Fruit fly (Drosophila melanogaster): ENCODE measurements around the gene EndoGI.
A peak's percentile ranks its signal among the peaks of the same experiment; 100 is the strongest.

The EndoGI gene

dm6 chr2L:16284306-16285299, 27.1 kb downstream of the EndoGI start (continued):
- TF ChIP-seq CG15336 (GFP tag; IDR thresholded peaks at IDR 0.05), result no peak
- TF ChIP-seq achi (GFP tag; optimal IDR thresholded peaks at IDR 0.05), result peak; percentile 66
- no peak for TF ChIP-seq CG6163 (GFP tag; IDR thresholded peaks at IDR 0.05)
- TF ChIP-seq CG11902 (GFP tag; optimal IDR thresholded peaks at IDR 0.05), result peak; percentile 3
- TF ChIP-seq CG10631 (GFP tag; optimal IDR thresholded peaks at IDR 0.05), result peak; percentile 56
- TF ChIP-seq Met (GFP tag; optimal IDR thresholded peaks at IDR 0.05), result peak; percentile 67
- peak; percentile 64 for TF ChIP-seq CG32006 (GFP tag; optimal IDR thresholded peaks at IDR 0.05)
- TF ChIP-seq CG3919 (GFP tag; optimal IDR thresholded peaks at IDR 0.05), result peak; percentile 69
- peak in 1 of 2 experiments; percentile 69 for TF ChIP-seq ss (GFP tag; optimal IDR thresholded peaks at IDR 0.05)
- peak; percentile 90 for TF ChIP-seq Eip78C (GFP tag)
- TF ChIP-seq esn (GFP tag; optimal IDR thresholded peaks at IDR 0.05), result peak; percentile 74

DNA sequence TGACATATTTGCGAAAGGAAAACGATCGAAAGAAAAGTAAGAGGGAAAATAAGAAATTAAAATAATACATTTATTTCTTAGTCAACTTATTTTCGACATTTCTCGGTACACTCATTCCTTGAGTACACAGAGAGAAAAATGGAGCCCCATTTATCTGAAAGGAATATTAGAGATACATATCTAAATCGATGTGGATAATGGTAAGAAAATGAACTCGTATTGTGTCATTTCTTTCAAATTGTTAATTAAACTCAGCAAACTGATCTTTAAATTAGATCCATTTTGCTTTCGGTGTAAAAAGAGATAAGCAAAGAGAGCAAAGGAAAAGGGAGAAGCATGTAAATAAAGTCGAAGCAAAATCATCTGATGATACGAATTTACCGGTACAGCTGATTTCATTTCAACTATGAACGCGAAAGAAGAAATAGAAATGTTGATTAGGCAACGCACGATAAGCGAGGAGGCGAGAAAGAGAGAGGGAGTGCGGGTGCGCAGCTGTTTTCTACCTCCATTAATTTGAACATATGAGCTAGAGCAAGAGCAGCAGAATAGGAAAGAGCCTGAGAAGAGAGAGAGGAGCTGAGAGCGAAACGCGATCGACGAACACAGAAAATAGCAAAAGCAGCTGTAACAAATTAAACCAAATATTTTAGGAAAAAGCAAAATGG, 28.3 kb downstream of the EndoGI start:
- peak; percentile 94 for TF ChIP-seq Hr39 (GFP tag; optimal IDR thresholded peaks at IDR 0.05)
- peak; percentile 85 for TF ChIP-seq vri (GFP tag; optimal IDR thresholded peaks at IDR 0.05)
- peak; percentile 91 for TF ChIP-seq OdsH (GFP tag; optimal IDR thresholded peaks at IDR 0.05)
- TF ChIP-seq CG11762 (GFP tag; optimal IDR thresholded peaks at IDR 0.05; ENCODE audit: insufficient read depth), result peak; percentile 84
- TF ChIP-seq cyc (GFP tag; optimal IDR thresholded peaks at IDR 0.05), result peak; percentile 92
- peak; percentile 63 for TF ChIP-seq CG4318 (GFP tag; optimal IDR thresholded peaks at IDR 0.05)
- no peak for TF ChIP-seq Hr38 (GFP tag; optimal IDR thresholded peaks at IDR 0.05)
- TF ChIP-seq pdm3 (GFP tag; optimal IDR thresholded peaks at IDR 0.05), result peak; percentile 93
- TF ChIP-seq CG16779 (tag; optimal IDR thresholded peaks at IDR 0.05), result peak; percentile 50
- peak; percentile 86 for TF ChIP-seq Ets96B (tag; optimal IDR thresholded peaks at IDR 0.05)
- peak; percentile 91 for TF ChIP-seq Sox14 (GFP tag; optimal IDR thresholded peaks at IDR 0.05)
- no peak for TF ChIP-seq Gug (GFP tag; IDR thresholded peaks at IDR 0.05)
- TF ChIP-seq CG1621 (tag; optimal IDR thresholded peaks at IDR 0.05), result peak; percentile 83
- no peak for TF ChIP-seq eg (GFP tag; IDR thresholded peaks at IDR 0.05)
- TF ChIP-seq CG6276 (GFP tag; optimal IDR thresholded peaks at IDR 0.05), result peak; percentile 70
- peak; percentile 92 for TF ChIP-seq topi (GFP tag; optimal IDR thresholded peaks at IDR 0.05)
- TF ChIP-seq net (GFP tag; optimal IDR thresholded peaks at IDR 0.05), result peak; percentile 86
- TF ChIP-seq svp (GFP tag), result peak; percentile 95
- peak; percentile 92 for TF ChIP-seq Met (GFP tag; optimal IDR thresholded peaks at IDR 0.05)
- TF ChIP-seq Eip93F (GFP tag; optimal IDR thresholded peaks at IDR 0.05), result peak; percentile 82
- TF ChIP-seq CG11902 (GFP tag; optimal IDR thresholded peaks at IDR 0.05), result peak; percentile 89
- no peak for TF ChIP-seq CG15336 (GFP tag; IDR thresholded peaks at IDR 0.05)
- TF ChIP-seq CG32006 (GFP tag; optimal IDR thresholded peaks at IDR 0.05), result peak; percentile 83
- TF ChIP-seq lz (GFP tag; optimal IDR thresholded peaks at IDR 0.05), result peak; percentile 90
- peak; percentile 83 for TF ChIP-seq achi (GFP tag; optimal IDR thresholded peaks at IDR 0.05)
- TF ChIP-seq CG11294 (GFP tag; IDR thresholded peaks at IDR 0.05), result no peak
- TF ChIP-seq CG34406 (GFP tag; optimal IDR thresholded peaks at IDR 0.05), result peak; percentile 86
- TF ChIP-seq CG3919 (GFP tag; optimal IDR thresholded peaks at IDR 0.05), result peak; percentile 88
- TF ChIP-seq dac (GFP tag; optimal IDR thresholded peaks at IDR 0.05), result peak; percentile 71
- TF ChIP-seq ss (GFP tag; optimal IDR thresholded peaks at IDR 0.05), result peak in 1 of 2 experiments; percentile 70
- TF ChIP-seq Smox (GFP tag; optimal IDR thresholded peaks at IDR 0.05), result peak; percentile 91
- TF ChIP-seq fkh (GFP tag; optimal IDR thresholded peaks at IDR 0.05), result peak; percentile 22
- TF ChIP-seq fd59A (GFP tag; optimal IDR thresholded peaks at IDR 0.05), result peak; percentile 72
- TF ChIP-seq CG31627 (GFP tag; optimal IDR thresholded peaks at IDR 0.05), result peak; percentile 94
- peak; percentile 31 for TF ChIP-seq CG9139 (GFP tag; optimal IDR thresholded peaks at IDR 0.05)
- no peak for TF ChIP-seq fd85E (GFP tag; optimal IDR thresholded peaks at IDR 0.05)
- peak; percentile 85 for TF ChIP-seq CG8632 (GFP tag; optimal IDR thresholded peaks at IDR 0.05)
- peak; percentile 93 for TF ChIP-seq Sox102F (GFP tag; optimal IDR thresholded peaks at IDR 0.05)
- peak; percentile 77 for TF ChIP-seq CG8319 (GFP tag; optimal IDR thresholded peaks at IDR 0.05)
- TF ChIP-seq Blimp-1 (GFP tag; optimal IDR thresholded peaks at IDR 0.05), result peak; percentile 71
- TF ChIP-seq CG7368 (GFP tag; optimal IDR thresholded peaks at IDR 0.05), result peak; percentile 93
- peak; percentile 55 for TF ChIP-seq CG6854 (GFP tag; optimal IDR thresholded peaks at IDR 0.05)

Measured in whole organism, prepupa.